Fruit fly (Drosophila melanogaster) whole organism, embryonic: Measurements from ENCODE around the gene Upf2.

Source experiments
- Ada2b ChIP-seq: fragments of 200-800 bp; sonication (Bioruptor generic); IDR thresholded peaks from 2 replicates; pipeline ENCODE4 v1.3.6; 2022; ENCODE audit warnings: missing biosample characterization, missing genetic modification characterization
- Adf1 ChIP-seq: fragments of 200-800 bp; sonication (Bioruptor generic); IDR thresholded peaks from 2 replicates; pipeline ENCODE4 v1.3.6; 2022; ENCODE audit warnings: missing biosample characterization, missing genetic modification characterization
- Aef1 ChIP-seq: fragments of 200-800 bp; sonication (Bioruptor generic); IDR thresholded peaks from 3 replicates; pipeline ENCODE4 v1.3.6; 2022; ENCODE audit warnings: missing biosample characterization, missing genetic modification characterization
- CG11247 ChIP-seq: fragments of 200-800 bp; sonication (Bioruptor generic); IDR thresholded peaks from 2 replicates; pipeline ENCODE4 v1.3.6; 2022; ENCODE audit warnings: missing biosample characterization, missing genetic modification characterization
- CG11560 ChIP-seq: fragments of 200-800 bp; sonication (Bioruptor generic); IDR thresholded peaks from 3 replicates; pipeline ENCODE4 v1.3.6; 2022; ENCODE audit warnings: missing biosample characterization, missing genetic modification characterization
- CG12299 ChIP-seq: fragments of 200-800 bp; sonication (Bioruptor generic); optimal IDR thresholded peaks from 2 replicates; lab custom pipeline; 2018; ENCODE audit warnings: missing biosample characterization, mild to moderate bottlenecking, missing genetic modification characterization
- CG12744 ChIP-seq: fragments of 200-800 bp; sonication (Bioruptor generic); optimal IDR thresholded peaks from 2 replicates; lab custom pipeline; 2016; ENCODE audit warnings: missing biosample characterization, missing genetic modification characterization
- CG17829 ChIP-seq: fragments of 200-800 bp; optimal IDR thresholded peaks from 2 replicates; lab custom pipeline; 2019; ENCODE audit warnings: missing biosample characterization, mild to moderate bottlenecking, missing genetic modification characterization, moderate library complexity
- CG2199 ChIP-seq: fragments of 200-800 bp; sonication (Bioruptor generic); IDR thresholded peaks from 3 replicates; pipeline ENCODE4 v1.3.6; 2022; ENCODE audit warnings: missing biosample characterization, missing genetic modification characterization
- CG30403 ChIP-seq: fragments of 200-800 bp; sonication (Bioruptor generic); optimal IDR thresholded peaks from 3 replicates; lab custom pipeline; 2016; ENCODE audit warnings: missing biosample characterization, missing genetic modification characterization
- CG31365 ChIP-seq: fragments of 200-800 bp; sonication (Bioruptor generic); optimal IDR thresholded peaks from 2 replicates; lab custom pipeline; 2018; ENCODE audit warnings: missing biosample characterization, mild to moderate bottlenecking, missing genetic modification characterization
- CG3726 ChIP-seq: fragments of 200-800 bp; sonication (Bioruptor generic); IDR thresholded peaks from 3 replicates; pipeline ENCODE4, ENCODE4 v1.3.6; 2022; ENCODE audit warnings: missing biosample characterization, missing genetic modification characterization
- CG3838 ChIP-seq: fragments of 200-800 bp; sonication (Bioruptor generic); optimal IDR thresholded peaks from 3 replicates; lab custom pipeline; 2016; ENCODE audit warnings: missing biosample characterization, missing genetic modification characterization
- CG4820 ChIP-seq: fragments of 200-800 bp; sonication (Bioruptor generic); optimal IDR thresholded peaks from 3 replicates; lab custom pipeline; 2016; ENCODE audit warnings: missing biosample characterization, missing genetic modification characterization
- CG7786 ChIP-seq: fragments of 200-800 bp; sonication (Bioruptor generic); optimal IDR thresholded peaks from 2 replicates; lab custom pipeline; 2016; ENCODE audit warnings: missing biosample characterization, missing genetic modification characterization
- CG8290 ChIP-seq, 3 experiments: fragments of 200-800 bp; sonication (Bioruptor generic); optimal IDR thresholded peaks; 2 replicates each; lab custom pipeline; 2016 to 2019; ENCODE audit warnings: missing biosample characterization in 3 of 3, missing genetic modification characterization in 3 of 3, mild to moderate bottlenecking in 2 of 3, moderate library complexity in 1 of 3
- CG8944 ChIP-seq: fragments of 200-800 bp; sonication (Bioruptor generic); optimal IDR thresholded peaks from 3 replicates; lab custom pipeline; 2016; ENCODE audit warnings: missing biosample characterization, missing genetic modification characterization
- CG9437 ChIP-seq: fragments of 200-800 bp; sonication (Bioruptor generic); optimal IDR thresholded peaks from 2 replicates; lab custom pipeline; 2018; ENCODE audit warnings: missing biosample characterization, mild to moderate bottlenecking, missing genetic modification characterization
- D19B ChIP-seq: fragments of 200-800 bp; sonication (Bioruptor generic); optimal IDR thresholded peaks from 2 replicates; lab custom pipeline; 2017; ENCODE audit warnings: missing biosample characterization, mild to moderate bottlenecking, missing genetic modification characterization
- Dref ChIP-seq: fragments of 200-800 bp; sonication (Bioruptor generic); IDR thresholded peaks from 2 replicates; pipeline ENCODE4 v1.3.6; 2022; ENCODE audit warnings: missing biosample characterization, missing genetic modification characterization
- Fer3 ChIP-seq: fragments of 200-800 bp; sonication (Bioruptor generic); optimal IDR thresholded peaks from 2 replicates; lab custom pipeline; 2018; ENCODE audit warnings: missing biosample characterization, mild to moderate bottlenecking, missing genetic modification characterization, moderate library complexity
- Gsc ChIP-seq: fragments of 200-800 bp; sonication (Bioruptor generic); IDR thresholded peaks from 2 replicates; pipeline ENCODE4 v1.3.6; 2022; ENCODE audit warnings: missing biosample characterization, missing genetic modification characterization
- HLH4C ChIP-seq: fragments of 200-800 bp; sonication (Bioruptor generic); IDR thresholded peaks from 3 replicates; pipeline ENCODE4 v1.3.6; 2022; ENCODE audit warnings: missing biosample characterization, missing genetic modification characterization; ENCODE audit not compliant: partially characterized antibody
- HLHmδ ChIP-seq: fragments of 200-800 bp; sonication (Bioruptor generic); optimal IDR thresholded peaks from 2 replicates; lab custom pipeline; 2018; ENCODE audit warnings: missing biosample characterization, mild to moderate bottlenecking, missing genetic modification characterization, moderate library complexity
- Hr51 ChIP-seq, 2 experiments: fragments of 200-800 bp; sonication (Bioruptor generic); optimal IDR thresholded peaks; 2 replicates in 1 of 2; 3 replicates in 1 of 2; lab custom pipeline; 2016 to 2018; ENCODE audit warnings: missing biosample characterization in 2 of 2, missing genetic modification characterization in 2 of 2, mild to moderate bottlenecking in 1 of 2, moderate library complexity in 1 of 2
- Mad ChIP-seq: fragments of 200-800 bp; sonication (Bioruptor generic); optimal IDR thresholded peaks from 2 replicates; lab custom pipeline; 2016; ENCODE audit warnings: missing biosample characterization, missing genetic modification characterization
- Oli ChIP-seq: fragments of 200-800 bp; sonication (Bioruptor generic); optimal IDR thresholded peaks from 2 replicates; lab custom pipeline; 2018; ENCODE audit warnings: missing biosample characterization, mild to moderate bottlenecking, missing genetic modification characterization, moderate library complexity
- Pdp1 ChIP-seq, 2 experiments: fragments of 200-800 bp; sonication (Bioruptor generic); optimal IDR thresholded peaks; 3 replicates each; lab custom pipeline; 2016; ENCODE audit warnings: missing biosample characterization in 2 of 2, missing genetic modification characterization in 2 of 2, mild to moderate bottlenecking in 1 of 2, moderate library complexity in 1 of 2
- Poxn ChIP-seq: fragments of 200-800 bp; sonication (Bioruptor generic); IDR thresholded peaks from 2 replicates; pipeline ENCODE4 v1.3.6; 2022; ENCODE audit warnings: missing biosample characterization, missing genetic modification characterization
- Sox102F ChIP-seq: fragments of 200-800 bp; sonication (Bioruptor generic); optimal IDR thresholded peaks from 2 replicates; lab custom pipeline; 2018; ENCODE audit warnings: missing biosample characterization, mild to moderate bottlenecking, missing genetic modification characterization, moderate library complexity
- Ssrp ChIP-seq: fragments of 200-800 bp; sonication (Bioruptor generic); optimal IDR thresholded peaks from 2 replicates; lab custom pipeline; 2018; ENCODE audit warnings: missing biosample characterization, mild to moderate bottlenecking, missing genetic modification characterization, moderate library complexity
- aop ChIP-seq: fragments of 200-800 bp; sonication (Bioruptor generic); IDR thresholded peaks from 2 replicates; pipeline ENCODE4 v1.3.6; 2022; ENCODE audit warnings: missing biosample characterization, missing genetic modification characterization
- ash1 ChIP-seq: fragments of 200-800 bp; sonication (Bioruptor generic); optimal IDR thresholded peaks from 2 replicates; lab custom pipeline; 2018; ENCODE audit warnings: missing biosample characterization, mild to moderate bottlenecking, missing genetic modification characterization
- ato ChIP-seq: fragments of 200-800 bp; sonication (Bioruptor generic); IDR thresholded peaks from 2 replicates; pipeline ENCODE4 v1.3.6; 2022; ENCODE audit warnings: missing biosample characterization, missing genetic modification characterization; ENCODE audit not compliant: partially characterized antibody
- cg ChIP-seq: fragments of 200-800 bp; sonication (Bioruptor generic); optimal IDR thresholded peaks from 3 replicates; lab custom pipeline; 2019; ENCODE audit warnings: missing biosample characterization, mild to moderate bottlenecking, missing genetic modification characterization, moderate library complexity
- dpn ChIP-seq, 2 experiments: fragments of 200-800 bp; sonication (Bioruptor generic); optimal IDR thresholded peaks; 3 replicates each; lab custom pipeline; 2016; ENCODE audit warnings: missing biosample characterization in 2 of 2, missing genetic modification characterization in 2 of 2
- esg ChIP-seq: fragments of 200-800 bp; sonication (Bioruptor generic); conservative IDR thresholded peaks from 2 replicates; pipeline ENCODE4 v1.3.6; 2022; ENCODE audit warnings: missing biosample characterization, missing genetic modification characterization
- grn ChIP-seq: fragments of 200-800 bp; sonication (Bioruptor generic); optimal IDR thresholded peaks from 3 replicates; lab custom pipeline; 2017; ENCODE audit warnings: missing biosample characterization, missing genetic modification characterization
- hkb ChIP-seq, 2 experiments: fragments of 200-800 bp in 1 of 2; fragments of >200 bp in 1 of 2; sonication (Bioruptor generic) in 1 of 2; IDR thresholded peaks in 1 of 2; optimal IDR thresholded peaks in 1 of 2; 2 replicates each; pipeline versions ENCODE4 v1.3.6 to Lab custom; 2017 to 2022; ENCODE audit warnings: missing biosample characterization in 1 of 2, missing genetic modification characterization in 1 of 2
- jumu ChIP-seq: fragments of 200-800 bp; sonication (Bioruptor generic); optimal IDR thresholded peaks from 3 replicates; lab custom pipeline; 2016; ENCODE audit warnings: missing biosample characterization, missing genetic modification characterization
- lbe ChIP-seq: fragments of 200-800 bp; sonication (Bioruptor generic); optimal IDR thresholded peaks from 2 replicates; lab custom pipeline; 2016; ENCODE audit warnings: missing biosample characterization, mild to moderate bottlenecking, missing genetic modification characterization
- mam ChIP-seq: fragments of 200-800 bp; sonication (Bioruptor generic); optimal IDR thresholded peaks from 3 replicates; lab custom pipeline; 2016; ENCODE audit warnings: missing biosample characterization, missing genetic modification characterization
- nmo ChIP-seq: fragments of 200-800 bp; sonication (Bioruptor generic); optimal IDR thresholded peaks from 2 replicates; lab custom pipeline; 2018; ENCODE audit warnings: missing biosample characterization, mild to moderate bottlenecking, missing genetic modification characterization, moderate library complexity
- pan ChIP-seq, 4 experiments: fragments of >200 bp in 3 of 4; fragments of 200-800 bp in 1 of 4; sonication (Bioruptor generic) in 1 of 4; optimal IDR thresholded peaks in 3 of 4; IDR thresholded peaks in 1 of 4; 2 replicates each; pipeline versions ENCODE4 v1.3.6 to Lab custom; 2017 to 2022; ENCODE audit warnings: missing biosample characterization in 2 of 4, missing genetic modification characterization in 2 of 4, mixed read lengths in 1 of 4
- rib ChIP-seq: fragments of 200-800 bp; sonication (Bioruptor generic); IDR thresholded peaks from 2 replicates; pipeline ENCODE4 v1.3.6; 2022; ENCODE audit warnings: missing biosample characterization, missing genetic modification characterization
- schlank ChIP-seq: fragments of 200-800 bp; sonication (Bioruptor generic); optimal IDR thresholded peaks from 2 replicates; lab custom pipeline; 2018; ENCODE audit warnings: missing biosample characterization, mild to moderate bottlenecking, missing genetic modification characterization
- slp2 ChIP-seq: fragments of 200-800 bp; sonication (Bioruptor generic); optimal IDR thresholded peaks from 2 replicates; lab custom pipeline; 2016; ENCODE audit warnings: missing biosample characterization, missing genetic modification characterization
- tgo ChIP-seq: fragments of 200-800 bp; sonication (Bioruptor generic); IDR thresholded peaks from 3 replicates; pipeline ENCODE4 v1.3.6; 2022; ENCODE audit warnings: missing biosample characterization, missing genetic modification characterization
- zen ChIP-seq: fragments of 200-800 bp; sonication (Bioruptor generic); optimal IDR thresholded peaks from 3 replicates; lab custom pipeline; 2018; ENCODE audit warnings: missing biosample characterization, mild to moderate bottlenecking, missing genetic modification characterization, moderate library complexity

Gene Upf2

DNA sequence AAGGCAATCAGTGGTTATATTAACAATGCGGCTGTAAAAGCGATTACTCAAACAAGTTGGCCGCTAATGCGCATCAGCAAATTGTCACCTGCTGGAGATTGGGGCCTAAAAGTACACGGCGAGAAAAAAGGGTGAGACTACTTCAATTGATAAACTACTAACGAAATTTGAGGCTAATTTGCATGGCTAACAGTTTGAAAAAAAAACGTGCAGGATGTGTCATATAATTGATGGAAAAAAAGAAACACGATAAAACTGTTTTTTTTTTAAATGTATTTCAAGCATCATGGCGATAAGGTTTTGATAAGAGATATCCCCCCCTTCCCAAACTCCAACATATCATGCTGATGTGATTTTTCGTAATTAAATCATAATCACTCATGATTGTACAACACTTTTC is 37.4 kb upstream of the Upf2 start (continued):
- peak; percentile 36; the same call in 1 of the 2 replicates for TF ChIP-seq esg
- TF ChIP-seq Mad (GFP tag; lab: Kevin White, UChicago), result no peak
- no peak for TF ChIP-seq Gsc (GFP tag; lab: Robert Waterston, UW)
- TF ChIP-seq CG31365 (tag; lab: Kevin White, UChicago), result no peak
- peak; percentile 4 for TF ChIP-seq CG7786 (GFP tag; lab: Kevin White, UChicago)
- TF ChIP-seq Poxn (GFP tag; lab: Robert Waterston, UW), result 0 out of 2 replicates have a peak, but pooled peaks have one; percentile 11
- TF ChIP-seq zen (tag; lab: Kevin White, UChicago), result no peak
- no peak for TF ChIP-seq rib (GFP tag; lab: Robert Waterston, UW)
- TF ChIP-seq ash1 (GFP tag; lab: Kevin White, UChicago), result no peak
- peak; percentile 25 for TF ChIP-seq Oli (tag; lab: Kevin White, UChicago)
- TF ChIP-seq tgo, result peak; percentile 38; the same call in 1 of the 3 replicates
- no peak for TF ChIP-seq ato
- TF ChIP-seq Ssrp (tag; lab: Kevin White, UChicago), result no peak
- TF ChIP-seq Ada2b (GFP tag; lab: Robert Waterston, UW), result peak; percentile 16; the same call in 1 of the 2 replicates
- no peak for TF ChIP-seq CG12299 (tag; lab: Kevin White, UChicago)
- no peak for TF ChIP-seq HLH4C (GFP tag; lab: Robert Waterston, UW)
- peak; percentile 37 for TF ChIP-seq D19B
- peak in 1 of 2 experiments; percentile 42 for TF ChIP-seq Hr51 (GFP tag; optimal IDR thresholded peaks at IDR 0.05; lab: Kevin White, UChicago)
- no peak for TF ChIP-seq pan (optimal IDR thresholded peaks at IDR 0.05; lab: Kevin White, UChicago)
- TF ChIP-seq pan (GFP tag; optimal IDR thresholded peaks at IDR 0.05 in 1 of 2, IDR thresholded peaks at IDR 0.05 in 1 of 2), result peak in 1 of 2 experiments; percentile 50
- peak in 1 of 2 experiments; percentile 14 for TF ChIP-seq Pdp1 (GFP tag; optimal IDR thresholded peaks at IDR 0.05; lab: Kevin White, UChicago)
- peak; percentile 1 for TF ChIP-seq Sox102F (GFP tag; lab: Kevin White, UChicago)
- TF ChIP-seq CG11247 (GFP tag; lab: Robert Waterston, UW), result no peak
- TF ChIP-seq dpn (GFP tag; optimal IDR thresholded peaks at IDR 0.05; lab: Kevin White, UChicago), result peak; percentile 7 to 52
- TF ChIP-seq aop (GFP tag; lab: Robert Waterston, UW), result no peak
- no peak for TF ChIP-seq CG2199 (GFP tag; lab: Robert Waterston, UW)
- TF ChIP-seq hkb (optimal IDR thresholded peaks at IDR 0.05; lab: Kevin White, UChicago), result no peak
- peak; percentile 39; the same call in 1 of the 2 replicates for TF ChIP-seq hkb (GFP tag; IDR thresholded peaks at IDR 0.05; lab: Robert Waterston, UW)
- no peak for TF ChIP-seq CG12744 (GFP tag; lab: Kevin White, UChicago)
- TF ChIP-seq jumu (GFP tag; lab: Kevin White, UChicago), result peak; percentile 7
- peak; percentile 41 for TF ChIP-seq mam (GFP tag; lab: Kevin White, UChicago)
- TF ChIP-seq CG3838 (GFP tag; lab: Kevin White, UChicago), result no peak
- TF ChIP-seq Dref (GFP tag; lab: Robert Waterston, UW), result no peak
- TF ChIP-seq CG30403, result peak; percentile 30
- TF ChIP-seq lbe (GFP tag; lab: Kevin White, UChicago), result no peak
- no peak for TF ChIP-seq cg (GFP tag; lab: Kevin White, UChicago)
- TF ChIP-seq Adf1 (GFP tag; lab: Robert Waterston, UW), result peak; percentile 11; the same call in 1 of the 2 replicates
- TF ChIP-seq HLHmδ (GFP tag; lab: Kevin White, UChicago), result no peak
- TF ChIP-seq CG3726 (GFP tag; lab: Robert Waterston, UW), result no peak
- TF ChIP-seq CG4820, result no peak
- no peak for TF ChIP-seq slp2 (GFP tag; lab: Kevin White, UChicago)
- TF ChIP-seq schlank (tag; lab: Kevin White, UChicago), result peak; percentile 20
- TF ChIP-seq nmo (GFP tag; lab: Kevin White, UChicago), result peak; percentile 4
- peak; percentile 27 for TF ChIP-seq Fer3 (tag; lab: Kevin White, UChicago)
- TF ChIP-seq CG8944 (GFP tag; lab: Kevin White, UChicago), result no peak
- no peak for TF ChIP-seq CG17829
- TF ChIP-seq CG9437 (GFP tag; lab: Kevin White, UChicago), result no peak
- TF ChIP-seq CG11560, result no peak
- no peak for TF ChIP-seq grn
- peak; percentile 41; the same call in 1 of the 3 replicates for TF ChIP-seq Aef1 (GFP tag; lab: Robert Waterston, UW)
- TF ChIP-seq CG8290 (GFP tag; optimal IDR thresholded peaks at IDR 0.05; lab: Kevin White, UChicago), result no peak
- peak in 1 of 2 experiments; percentile 5 for TF ChIP-seq CG8290 (tag; optimal IDR thresholded peaks at IDR 0.05; lab: Kevin White, UChicago)
